Fruit fly (Drosophila melanogaster) whole organism, larva: Measurements from ENCODE around the gene melt.
A peak's percentile ranks its signal among the peaks of the same experiment; 100 is the strongest.

ENCODE experiments used
- noc ChIP-seq: fragments of 200-800 bp; sonication (Bioruptor generic); optimal IDR thresholded peaks from 3 replicates; lab custom pipeline; 2019; ENCODE audit warnings: missing biosample characterization, mild to moderate bottlenecking, missing genetic modification characterization, moderate library complexity

Gene melt

dm6 chr3L:7133699-7134655 is at the start of gene melt:
melt (plus strand) TSS chr3L:7134516.
- TF ChIP-seq noc (tag; lab: Kevin White, UChicago): peak; percentile 91

- TF ChIP-seq noc (tag; lab: Kevin White, UChicago): no peak
Observed at dm6 chr3L:7086093-7086492, 48.2 kb upstream of the melt start.

dm6 chr3L:7086558-7087059 is 47.7 kb upstream of the melt start, which contains the start of gene Cpr65Ea:
Cpr65Ea (minus strand) TSS chr3L:7086608.
- TF ChIP-seq noc (tag; lab: Kevin White, UChicago): no peak

- no peak for TF ChIP-seq noc (tag; lab: Kevin White, UChicago)
Observed at dm6 chr3L:7087347-7087746, 47.0 kb upstream of the melt start.

- TF ChIP-seq noc (tag; lab: Kevin White, UChicago): no peak
Observed at dm6 chr3L:7088687-7089086, 45.6 kb upstream of the melt start, which contains the start of gene Cpr65Eb. Cpr65Eb (minus strand) TSS chr3L:7088787.

dm6 chr3L:7090764-7091163 is 43.6 kb upstream of the melt start:
- TF ChIP-seq noc (tag; lab: Kevin White, UChicago): no peak

- TF ChIP-seq noc (tag; lab: Kevin White, UChicago): no peak
Observed at dm6 chr3L:7091331-7091904, 42.9 kb upstream of the melt start.

dm6 chr3L:7092904-7093303 is 41.4 kb upstream of the melt start, which contains the start of gene Cpr65Ec:
Cpr65Ec (plus strand) TSS chr3L:7093204.
- TF ChIP-seq noc (tag; lab: Kevin White, UChicago): no peak

- no peak for TF ChIP-seq noc (tag; lab: Kevin White, UChicago)
Observed at dm6 chr3L:7094020-7094419, 40.3 kb upstream of the melt start.

- no peak for TF ChIP-seq noc (tag; lab: Kevin White, UChicago)
Observed at dm6 chr3L:7094548-7095072, 39.7 kb upstream of the melt start, which contains the start of gene form3. form3 (plus strand) TSS chr3L:7094818.

dm6 chr3L:7096530-7096929 is 37.8 kb upstream of the melt start:
- no peak for TF ChIP-seq noc (tag; lab: Kevin White, UChicago)

- TF ChIP-seq noc (tag; lab: Kevin White, UChicago): no peak
Observed at dm6 chr3L:7103941-7104340, 30.4 kb upstream of the melt start.

- TF ChIP-seq noc (tag; lab: Kevin White, UChicago): no peak
Observed at dm6 chr3L:7104485-7104884, 29.8 kb upstream of the melt start.

- TF ChIP-seq noc (tag; lab: Kevin White, UChicago): no peak
Observed at dm6 chr3L:7105693-7106092, 28.6 kb upstream of the melt start.

dm6 chr3L:7113010-7113409 is 21.3 kb upstream of the melt start:
- no peak for TF ChIP-seq noc (tag; lab: Kevin White, UChicago)

dm6 chr3L:7115944-7116343 is 18.4 kb upstream of the melt start:
- TF ChIP-seq noc (tag; lab: Kevin White, UChicago): peak; percentile 56
